Worm (Caenorhabditis elegans) whole organism, mixed stage, embryonic: Measurements from ENCODE around the gene bcc-1.

Experiments used
- ceh-43 ChIP-seq: fragments of 200-800 bp; sonication (Bioruptor generic); optimal IDR thresholded peaks from 2 replicates; lab custom pipeline; 2018; ENCODE audit warnings: mild to moderate bottlenecking, missing genetic modification characterization, moderate library complexity, missing compliant biosample characterization
- ces-1 ChIP-seq: fragments of 150-350 bp; optimal IDR thresholded peaks from 2 replicates; lab custom pipeline; 2014; ENCODE audit warnings: missing biosample characterization, missing genetic modification reagents, missing genetic modification characterization
- elt-3 ChIP-seq: fragments of 150-350 bp; optimal IDR thresholded peaks from 2 replicates; lab custom pipeline; 2014; ENCODE audit warnings: missing biosample characterization, missing genetic modification characterization
- lsy-2 ChIP-seq: fragments of 150-350 bp; optimal IDR thresholded peaks from 2 replicates; lab custom pipeline; 2014; ENCODE audit warnings: missing biosample characterization, missing genetic modification characterization
- pha-4 ChIP-seq: fragments of 150-350 bp; optimal IDR thresholded peaks from 2 replicates; lab custom pipeline; 2018; ENCODE audit warnings: missing biosample characterization, missing genetic modification reagents, missing genetic modification characterization
- unc-120 ChIP-seq: sonication (generic microtip); optimal IDR thresholded peaks from 2 replicates; lab custom pipeline; 2017; ENCODE audit warnings: missing genetic modification characterization, missing compliant biosample characterization; ENCODE audit not compliant: poor library complexity, severe bottlenecking
- unc-62 ChIP-seq: fragments of 150-350 bp; optimal IDR thresholded peaks from 2 replicates; lab custom pipeline; 2014; ENCODE audit warnings: missing biosample characterization, missing genetic modification reagents, missing genetic modification characterization
- ztf-11 ChIP-seq: fragments of 150-350 bp; optimal IDR thresholded peaks from 2 replicates; lab custom pipeline; 2014; ENCODE audit warnings: missing biosample characterization, missing genetic modification characterization

DNA sequence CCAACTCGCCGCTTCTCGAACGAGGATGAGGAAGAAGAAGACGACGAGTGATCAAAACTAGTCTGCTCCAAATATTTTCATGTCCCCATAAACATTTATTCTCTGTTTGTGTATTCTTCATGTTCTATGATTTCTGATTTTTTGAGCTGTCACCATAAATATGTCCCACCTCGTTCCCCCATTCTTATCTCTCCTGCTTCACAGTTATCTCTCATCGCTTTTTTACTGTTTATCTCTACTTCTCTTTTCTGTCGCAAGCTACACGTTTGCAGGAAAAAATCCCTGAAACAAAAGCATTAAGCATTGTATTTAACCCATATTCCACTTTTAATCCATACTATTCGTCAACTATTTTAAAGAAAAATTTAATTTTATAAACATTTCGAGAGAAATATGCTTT, 38.4 kb upstream of the bcc-1 start:
- TF ChIP-seq unc-120 (tag; lab: Kevin White, UChicago) (no peak), pha-4 (tag; lab: Kevin White, UChicago) (no peak), unc-62 (GFP tag; lab: Kevin White, UChicago) (no peak), elt-3 (tag; lab: Kevin White, UChicago) (no peak), ces-1 (GFP tag; lab: Kevin White, UChicago) (no peak), ceh-43 (GFP tag; lab: Kevin White, UChicago) (no peak), ztf-11 (tag; lab: Kevin White, UChicago) (no peak), lsy-2 (tag; lab: Kevin White, UChicago) (no peak)
